Fruit fly (Drosophila melanogaster) whole organism, wandering third instar larva: Measurements from ENCODE around the gene Unc50.

Experiments used
- Abd-B ChIP-seq: fragments of >200 bp; optimal IDR thresholded peaks from 2 replicates; lab custom pipeline; 2017; ENCODE audit warnings: missing biosample characterization, missing genetic modification characterization
- CG9705 ChIP-seq: fragments of 200-800 bp; sonication (Bioruptor generic); optimal IDR thresholded peaks from 2 replicates; lab custom pipeline; 2018; ENCODE audit warnings: missing biosample characterization, mild to moderate bottlenecking, missing genetic modification characterization
- CrebA ChIP-seq: fragments of 200-800 bp; sonication (Bioruptor generic); optimal IDR thresholded peaks from 2 replicates; lab custom pipeline; 2016; ENCODE audit warnings: missing biosample characterization, mild to moderate bottlenecking, missing genetic modification characterization, borderline replicate concordance
- Hr78 ChIP-seq: fragments of >200 bp; optimal IDR thresholded peaks from 2 replicates; lab custom pipeline; 2017; ENCODE audit warnings: missing biosample characterization, missing genetic modification characterization
- N ChIP-seq: fragments of >200 bp; optimal IDR thresholded peaks from 2 replicates; lab custom pipeline; 2018; ENCODE audit warnings: missing biosample characterization, missing external identifiers, missing genetic modification characterization
- Rel ChIP-seq, 2 experiments: fragments of 200-800 bp; sonication (Bioruptor generic) in 1 of 2; optimal IDR thresholded peaks; 2 replicates in 1 of 2; 3 replicates in 1 of 2; lab custom pipeline; 2016 to 2019; ENCODE audit warnings: mild to moderate bottlenecking in 2 of 2, missing biosample characterization in 2 of 2, missing genetic modification characterization in 2 of 2, moderate library complexity in 1 of 2
- Sp1 ChIP-seq: fragments of 200-800 bp; sonication (Bioruptor generic); optimal IDR thresholded peaks from 3 replicates; lab custom pipeline; 2019; ENCODE audit warnings: missing biosample characterization, mild to moderate bottlenecking, missing genetic modification characterization, moderate library complexity
- Vsx2 ChIP-seq: fragments of 200-300, 225-300 bp; sonication (Bioruptor generic); optimal IDR thresholded peaks from 2 replicates; lab custom pipeline; 2018; ENCODE audit warnings: missing biosample characterization, missing genetic modification characterization; ENCODE audit not compliant: partially characterized antibody
- br ChIP-seq: fragments of 200-800 bp; sonication (Bioruptor generic); optimal IDR thresholded peaks from 2 replicates; lab custom pipeline; 2016; ENCODE audit warnings: missing biosample characterization, missing genetic modification characterization
- ey ChIP-seq: fragments of 200-800 bp; sonication (Bioruptor generic); optimal IDR thresholded peaks from 2 replicates; lab custom pipeline; 2016; ENCODE audit warnings: missing biosample characterization, missing genetic modification characterization
- lola ChIP-seq: fragments of >200 bp; optimal IDR thresholded peaks from 2 replicates; lab custom pipeline; 2017; ENCODE audit warnings: missing biosample characterization, missing genetic modification characterization
- usp ChIP-seq: fragments of >200 bp; optimal IDR thresholded peaks from 2 replicates; lab custom pipeline; 2017; ENCODE audit warnings: missing biosample characterization, missing genetic modification characterization

dm6 chr3R:8684328-8685177 is 8.1 kb upstream of the Unc50 start, which contains the start of gene CG44227:
- TF ChIP-seq br (GFP tag; lab: Kevin White, UChicago) = no peak
- TF ChIP-seq CrebA (GFP tag; lab: Kevin White, UChicago) = no peak
- TF ChIP-seq Vsx2 = no peak
- no peak for TF ChIP-seq usp
- TF ChIP-seq CG9705 (GFP tag; lab: Kevin White, UChicago) = no peak
- no peak for TF ChIP-seq Sp1 (GFP tag; lab: Kevin White, UChicago)
- no peak for TF ChIP-seq Rel (GFP tag; optimal IDR thresholded peaks at IDR 0.05; lab: Kevin White, UChicago)
- TF ChIP-seq Rel (tag; optimal IDR thresholded peaks at IDR 0.05; lab: Kevin White, UChicago) = no peak
- no peak for TF ChIP-seq Abd-B (GFP tag; lab: Kevin White, UChicago)
- TF ChIP-seq lola (GFP tag; lab: Kevin White, UChicago) = no peak
- TF ChIP-seq N (GFP tag; lab: Kevin White, UChicago) = no peak
- no peak for TF ChIP-seq Hr78 (GFP tag; lab: Kevin White, UChicago)
- no peak for TF ChIP-seq ey (GFP tag; lab: Kevin White, UChicago)
